Fruit fly (Drosophila melanogaster) whole organism, adult: Measurements from ENCODE around the gene CG18135.

Source experiments
- CG11617 ChIP-seq: fragments of 200-800 bp; sonication (Bioruptor generic); optimal IDR thresholded peaks from 2 replicates; lab custom pipeline; 2017; ENCODE audit warnings: mild to moderate bottlenecking, missing biosample characterization, missing genetic modification reagents, missing genetic modification characterization
- CG12768 ChIP-seq: fragments of 200-800 bp; sonication (Bioruptor generic); optimal IDR thresholded peaks from 2 replicates; lab custom pipeline; 2017; ENCODE audit warnings: missing biosample characterization, missing genetic modification characterization, mild to moderate bottlenecking, moderate library complexity, missing genetic modification reagents
- CG14711 ChIP-seq: fragments of 200-800 bp; sonication (Bioruptor generic); optimal IDR thresholded peaks from 2 replicates; lab custom pipeline; 2018; ENCODE audit warnings: missing biosample characterization, mild to moderate bottlenecking, missing genetic modification characterization, moderate library complexity
- CG1620 ChIP-seq: fragments of 200-800 bp; sonication (Bioruptor generic); optimal IDR thresholded peaks from 2 replicates; lab custom pipeline; 2016; ENCODE audit warnings: missing biosample characterization, missing genetic modification characterization
- CG5204 ChIP-seq: fragments of 200-800 bp; sonication (Bioruptor generic); optimal IDR thresholded peaks from 2 replicates; lab custom pipeline; 2016; ENCODE audit warnings: missing biosample characterization, missing genetic modification characterization
- CG7101 ChIP-seq: fragments of 200-800 bp; sonication (Bioruptor generic); optimal IDR thresholded peaks from 2 replicates; lab custom pipeline; 2018; ENCODE audit warnings: missing biosample characterization, mild to moderate bottlenecking, missing genetic modification characterization, moderate library complexity
- Crg-1 ChIP-seq: fragments of 200-800 bp; sonication (Bioruptor generic); optimal IDR thresholded peaks from 2 replicates; lab custom pipeline; 2016; ENCODE audit warnings: missing biosample characterization, missing genetic modification characterization
- Mnt ChIP-seq: fragments of 200-800 bp; sonication (Bioruptor generic); optimal IDR thresholded peaks from 2 replicates; lab custom pipeline; 2016; ENCODE audit warnings: missing biosample characterization, mild to moderate bottlenecking, missing genetic modification characterization
- cic ChIP-seq: fragments of 200-800 bp; sonication (Bioruptor generic); optimal IDR thresholded peaks from 2 replicates; lab custom pipeline; 2017; ENCODE audit warnings: missing biosample characterization, mild to moderate bottlenecking, missing genetic modification characterization, moderate library complexity
- cnc ChIP-seq, 2 experiments: fragments of >200 bp; optimal IDR thresholded peaks; 2 replicates each; lab custom pipeline; 2017
- kay ChIP-seq: fragments of 200-800 bp; sonication (Bioruptor generic); peaks from one replicate; lab custom pipeline; 2016; ENCODE audit warnings: missing biosample characterization, missing genetic modification characterization, borderline replicate concordance
- ovo ChIP-seq: fragments of 200-800 bp; sonication (Bioruptor generic); optimal IDR thresholded peaks from 2 replicates; lab custom pipeline; 2016; ENCODE audit warnings: missing biosample characterization, missing genetic modification characterization
- tj ChIP-seq: fragments of 200-800 bp; sonication (Bioruptor generic); optimal IDR thresholded peaks from 3 replicates; lab custom pipeline; 2017; ENCODE audit warnings: missing biosample characterization, mild to moderate bottlenecking, missing genetic modification characterization, moderate library complexity
- toe ChIP-seq: fragments of 200-800 bp; sonication (Bioruptor generic); optimal IDR thresholded peaks from 2 replicates; lab custom pipeline; 2016; ENCODE audit warnings: missing biosample characterization, missing genetic modification characterization

DNA sequence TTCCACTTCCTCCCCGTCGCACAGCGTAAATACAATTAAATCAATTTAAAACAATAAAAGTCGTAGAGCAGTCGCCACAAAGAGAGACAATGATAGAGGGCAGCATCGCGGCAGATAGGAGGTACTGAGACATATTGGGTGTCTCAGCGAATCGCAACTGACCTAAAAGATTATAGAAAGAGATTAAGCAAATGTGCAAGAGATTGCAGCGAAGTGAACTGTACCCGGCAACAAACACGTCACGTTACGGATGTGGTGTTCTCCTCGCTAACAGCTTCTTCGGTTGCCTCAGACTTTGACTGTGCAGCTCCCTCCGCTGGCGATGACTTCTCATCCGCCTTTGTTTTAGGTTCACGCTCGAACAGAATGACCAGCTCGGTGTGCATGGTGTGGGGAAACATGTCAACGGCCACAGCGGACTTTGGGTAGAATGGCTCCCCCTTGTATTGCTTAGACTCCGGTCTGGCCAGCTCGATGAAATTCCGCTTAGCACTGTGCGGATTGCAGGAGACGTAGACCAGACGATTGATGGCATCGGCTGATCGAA, 274 bp upstream of the CG18135 start:
- TF ChIP-seq kay (GFP tag; lab: Kevin White, UChicago) = no peak
- TF ChIP-seq CG1620 (GFP tag; lab: Kevin White, UChicago) = no peak
- no peak for TF ChIP-seq Crg-1
- no peak for TF ChIP-seq toe (GFP tag; lab: Kevin White, UChicago)
- no peak for TF ChIP-seq CG7101 (tag; lab: Kevin White, UChicago)
- no peak for TF ChIP-seq cic (GFP tag; lab: Kevin White, UChicago)
- TF ChIP-seq CG12768 = no peak
- no peak for TF ChIP-seq Mnt (GFP tag; lab: Kevin White, UChicago)
- TF ChIP-seq CG5204 (GFP tag; lab: Kevin White, UChicago) = no peak
- TF ChIP-seq tj (GFP tag; lab: Kevin White, UChicago) = peak; percentile 9
- no peak for TF ChIP-seq cnc (optimal IDR thresholded peaks at IDR 0.05; lab: Kevin White, UChicago)
- TF ChIP-seq CG11617 (GFP tag; lab: Kevin White, UChicago) = no peak
- no peak for TF ChIP-seq CG14711
- no peak for TF ChIP-seq ovo
